Worm (Caenorhabditis elegans): Measurements from ENCODE around the gene fbxa-214.

DNA sequence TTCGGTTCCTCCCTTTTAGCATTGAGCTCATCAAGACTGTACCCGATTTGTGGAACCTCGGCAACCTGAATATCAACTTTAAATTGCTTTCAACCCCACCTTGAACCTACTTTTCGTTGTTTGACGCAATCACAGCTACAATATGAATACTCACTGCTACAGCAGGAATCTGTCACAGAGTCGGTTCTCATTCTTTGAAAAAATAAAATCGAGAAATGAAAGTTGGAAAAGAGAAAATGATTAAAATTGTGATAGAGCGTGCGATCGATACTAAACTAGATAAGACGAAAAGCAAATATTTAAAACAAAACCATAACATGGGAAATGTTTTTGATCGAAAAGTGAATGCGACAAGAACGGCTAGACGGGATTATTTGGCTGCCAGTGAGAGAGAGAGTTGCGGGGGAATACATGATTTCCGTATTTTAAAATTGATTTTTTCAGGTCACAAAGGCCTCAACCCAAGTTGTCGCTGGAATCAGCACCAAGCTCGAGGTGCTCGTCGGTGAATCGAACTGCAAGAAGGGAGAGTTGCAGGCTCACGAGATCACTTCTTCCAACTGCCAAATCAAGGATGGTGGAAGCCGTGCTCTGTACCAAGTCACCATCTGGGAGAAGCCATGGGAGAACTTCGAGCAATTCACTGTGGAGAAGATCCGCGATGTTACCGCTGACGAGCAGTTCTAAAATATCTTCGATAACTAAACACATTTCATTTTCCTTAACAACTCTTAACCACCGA, 24.8 kb downstream of the fbxa-214 start, which contains the start of gene R01B10.3:
- TF ChIP-seq ama-1 (optimal IDR thresholded peaks at IDR 0.05) (no peak), F13C5.2 (tag; optimal IDR thresholded peaks at IDR 0.05) (no peak), hmbx-1 (tag; optimal IDR thresholded peaks at IDR 0.05) (no peak), scrt-1 (GFP tag; IDR thresholded peaks at IDR 0.05) (no peak), sea-1 (GFP tag; conservative IDR thresholded peaks at IDR 0.05) (peak; percentile 59; the same call in 1 of the 2 replicates), pes-1 (GFP tag; IDR thresholded peaks at IDR 0.05) (no peak), hnd-1 (tag; optimal IDR thresholded peaks at IDR 0.05) (no peak), flt-1 (GFP tag; IDR thresholded peaks at IDR 0.05) (no peak), tbx-37 (GFP tag; conservative IDR thresholded peaks at IDR 0.05) (no peak), ceh-13 (GFP tag; optimal IDR thresholded peaks at IDR 0.05) (no peak)

Measured in whole organism, early embryonic.